Fruit fly (Drosophila melanogaster) whole organism, prepupa: Measurements from ENCODE around the gene CG42258.

Experiments
- Blimp-1 ChIP-seq: fragments of 200-800 bp; sonication (Bioruptor generic); optimal IDR thresholded peaks from 3 replicates; lab custom pipeline; 2017; ENCODE audit warnings: missing biosample characterization, missing genetic modification characterization, mild to moderate bottlenecking, moderate library complexity, missing genetic modification reagents
- CG10631 ChIP-seq: fragments of 200-800 bp; sonication (Bioruptor generic); optimal IDR thresholded peaks from 2 replicates; lab custom pipeline; 2016; ENCODE audit warnings: missing biosample characterization, missing genetic modification characterization
- CG10669 ChIP-seq: fragments of 200-800 bp; sonication (Bioruptor generic); optimal IDR thresholded peaks from 3 replicates; lab custom pipeline; 2018; ENCODE audit warnings: missing biosample characterization, mild to moderate bottlenecking, missing genetic modification characterization, moderate library complexity
- CG11762 ChIP-seq: fragments of 200-800 bp; sonication (Bioruptor generic); optimal IDR thresholded peaks from 3 replicates; lab custom pipeline; 2016; ENCODE audit warnings: missing biosample characterization, missing genetic modification characterization; ENCODE audit not compliant: insufficient read depth
- CG11902 ChIP-seq: fragments of 200-800 bp; sonication (Bioruptor generic); optimal IDR thresholded peaks from 3 replicates; lab custom pipeline; 2016; ENCODE audit warnings: missing biosample characterization, missing genetic modification characterization
- CG1621 ChIP-seq: fragments of 200-800 bp; sonication (Bioruptor generic); optimal IDR thresholded peaks from 3 replicates; lab custom pipeline; 2018; ENCODE audit warnings: missing biosample characterization, mild to moderate bottlenecking, missing genetic modification characterization
- CG16779 ChIP-seq: fragments of 200-800 bp; sonication (Bioruptor generic); optimal IDR thresholded peaks from 3 replicates; lab custom pipeline; 2017; ENCODE audit warnings: missing biosample characterization, mild to moderate bottlenecking, missing genetic modification characterization
- CG31627 ChIP-seq: fragments of 200-800 bp; sonication (Bioruptor generic); optimal IDR thresholded peaks from 3 replicates; lab custom pipeline; 2016; ENCODE audit warnings: missing biosample characterization, missing genetic modification characterization
- CG32006 ChIP-seq: fragments of 200-800 bp; sonication (Bioruptor generic); optimal IDR thresholded peaks from 3 replicates; lab custom pipeline; 2017; ENCODE audit warnings: missing biosample characterization, mild to moderate bottlenecking, missing genetic modification characterization
- CG3919 ChIP-seq: fragments of 200-800 bp; sonication (Bioruptor generic); optimal IDR thresholded peaks from 3 replicates; lab custom pipeline; 2016; ENCODE audit warnings: missing biosample characterization, missing genetic modification characterization
- CG6276 ChIP-seq: fragments of 200-800 bp; sonication (Bioruptor generic); optimal IDR thresholded peaks from 2 replicates; lab custom pipeline; 2017; ENCODE audit warnings: missing biosample characterization, mild to moderate bottlenecking, missing genetic modification characterization
- CG6854 ChIP-seq: fragments of 200-800 bp; sonication (Bioruptor generic); optimal IDR thresholded peaks from 2 replicates; lab custom pipeline; 2017; ENCODE audit warnings: missing biosample characterization, mild to moderate bottlenecking, missing genetic modification characterization
- CG7368 ChIP-seq: fragments of 200-800 bp; sonication (Bioruptor generic); optimal IDR thresholded peaks from 3 replicates; lab custom pipeline; 2016; ENCODE audit warnings: missing biosample characterization, missing genetic modification characterization
- CG8319 ChIP-seq: fragments of 200-800 bp; sonication (Bioruptor generic); optimal IDR thresholded peaks from 3 replicates; lab custom pipeline; 2016; ENCODE audit warnings: missing biosample characterization, missing genetic modification characterization
- CG8632 ChIP-seq: fragments of 200-800 bp; sonication (Bioruptor generic); optimal IDR thresholded peaks from 3 replicates; lab custom pipeline; 2016; ENCODE audit warnings: missing biosample characterization, missing genetic modification characterization
- Eip75B ChIP-seq: fragments of 200-800 bp; sonication (Bioruptor generic); optimal IDR thresholded peaks from 3 replicates; lab custom pipeline; 2016; ENCODE audit warnings: missing biosample characterization, missing genetic modification characterization
- Eip78C ChIP-seq: fragments of 200-800 bp; sonication (Bioruptor generic); peaks from one replicate; lab custom pipeline; 2016; ENCODE audit warnings: missing biosample characterization, missing genetic modification characterization
- Eip93F ChIP-seq: fragments of 200-800 bp; sonication (Bioruptor generic); optimal IDR thresholded peaks from 2 replicates; lab custom pipeline; 2016; ENCODE audit warnings: missing biosample characterization, mild to moderate bottlenecking, missing genetic modification characterization
- Ets21C ChIP-seq: fragments of 200-800 bp; sonication (Bioruptor generic); optimal IDR thresholded peaks from 3 replicates; lab custom pipeline; 2016; ENCODE audit warnings: missing biosample characterization, missing genetic modification characterization
- Ets96B ChIP-seq: fragments of 200-800 bp; optimal IDR thresholded peaks from 2 replicates; lab custom pipeline; 2019; ENCODE audit warnings: missing biosample characterization, mild to moderate bottlenecking, missing genetic modification characterization, moderate library complexity
- Gug ChIP-seq: fragments of 200-800 bp; sonication (Bioruptor generic); IDR thresholded peaks from 2 replicates; pipeline ENCODE4 v1.3.6; 2022; ENCODE audit warnings: missing biosample characterization, missing genetic modification characterization
- Hr38 ChIP-seq: sonication (Bioruptor generic); optimal IDR thresholded peaks from 2 replicates; lab custom pipeline; 2016; ENCODE audit warnings: missing biosample characterization, missing genetic modification characterization
- Hr39 ChIP-seq: fragments of 200-800 bp; sonication (Bioruptor generic); optimal IDR thresholded peaks from 2 replicates; lab custom pipeline; 2016; ENCODE audit warnings: missing biosample characterization, missing genetic modification characterization
- Hr4 ChIP-seq: fragments of 200-800 bp; sonication (Bioruptor generic); optimal IDR thresholded peaks from 3 replicates; lab custom pipeline; 2016; ENCODE audit warnings: missing biosample characterization, missing genetic modification characterization
- Lpt ChIP-seq: fragments of 200-800 bp; sonication (Bioruptor generic); optimal IDR thresholded peaks from 3 replicates; lab custom pipeline; 2016; ENCODE audit warnings: missing biosample characterization, missing genetic modification characterization
- OdsH ChIP-seq: fragments of 200-800 bp; sonication (Bioruptor generic); optimal IDR thresholded peaks from 3 replicates; lab custom pipeline; 2016; ENCODE audit warnings: missing biosample characterization, missing genetic modification characterization
- Smox ChIP-seq: fragments of 200-800 bp; sonication (Bioruptor generic); optimal IDR thresholded peaks from 3 replicates; lab custom pipeline; 2016; ENCODE audit warnings: missing biosample characterization, missing genetic modification characterization
- Sox102F ChIP-seq: fragments of 200-800 bp; sonication (Bioruptor generic); optimal IDR thresholded peaks from 2 replicates; lab custom pipeline; 2016; ENCODE audit warnings: missing biosample characterization, mild to moderate bottlenecking, missing genetic modification characterization
- Sox14 ChIP-seq: fragments of 200-800 bp; sonication (Bioruptor generic); optimal IDR thresholded peaks from 3 replicates; lab custom pipeline; 2016; ENCODE audit warnings: missing biosample characterization, missing genetic modification characterization
- Sox15 ChIP-seq: fragments of 200-800 bp; sonication (Bioruptor generic); optimal IDR thresholded peaks from 3 replicates; lab custom pipeline; 2016; ENCODE audit warnings: missing biosample characterization, missing genetic modification characterization
- acj6 ChIP-seq: fragments of 200-800 bp; sonication (Bioruptor generic); optimal IDR thresholded peaks from 3 replicates; lab custom pipeline; 2016; ENCODE audit warnings: missing biosample characterization, missing genetic modification characterization
- cyc ChIP-seq: fragments of 200-800 bp; sonication (Bioruptor generic); optimal IDR thresholded peaks from 3 replicates; lab custom pipeline; 2016; ENCODE audit warnings: missing biosample characterization, missing genetic modification characterization
- dac ChIP-seq: fragments of 200-800 bp; sonication (Bioruptor generic); optimal IDR thresholded peaks from 2 replicates; lab custom pipeline; 2017; ENCODE audit warnings: missing biosample characterization, mild to moderate bottlenecking, missing genetic modification characterization
- dsx ChIP-seq: fragments of 200-800 bp; optimal IDR thresholded peaks from 3 replicates; lab custom pipeline; 2019; ENCODE audit warnings: missing biosample characterization, mild to moderate bottlenecking, missing genetic modification characterization, moderate library complexity; ENCODE audit not compliant: poor library complexity, severe bottlenecking
- eg ChIP-seq: fragments of 200-800 bp; sonication (Bioruptor generic); IDR thresholded peaks from 3 replicates; pipeline ENCODE4 v1.3.6; 2022; ENCODE audit warnings: missing biosample characterization, missing genetic modification characterization
- esn ChIP-seq: fragments of 200-800 bp; sonication (Bioruptor generic); optimal IDR thresholded peaks from 2 replicates; lab custom pipeline; 2016; ENCODE audit warnings: missing biosample characterization, mild to moderate bottlenecking, missing genetic modification characterization, moderate library complexity
- fd59A ChIP-seq: fragments of 200-800 bp; sonication (Bioruptor generic); optimal IDR thresholded peaks from 2 replicates; lab custom pipeline; 2017; ENCODE audit warnings: missing biosample characterization, mild to moderate bottlenecking, missing genetic modification characterization, missing genetic modification reagents
- fd85E ChIP-seq: fragments of 200-800 bp; sonication (Bioruptor generic); optimal IDR thresholded peaks from 3 replicates; lab custom pipeline; 2016; ENCODE audit warnings: missing biosample characterization, missing genetic modification characterization
- fkh ChIP-seq: fragments of 200-800 bp; sonication (Bioruptor generic); optimal IDR thresholded peaks from 3 replicates; lab custom pipeline; 2017; ENCODE audit warnings: missing biosample characterization, mild to moderate bottlenecking, missing genetic modification characterization, moderate library complexity
- lz ChIP-seq: fragments of 200-800 bp; sonication (Bioruptor generic); optimal IDR thresholded peaks from 3 replicates; lab custom pipeline; 2016; ENCODE audit warnings: missing biosample characterization, missing genetic modification characterization
- net ChIP-seq: fragments of 200-800 bp; sonication (Bioruptor generic); optimal IDR thresholded peaks from 3 replicates; lab custom pipeline; 2016; ENCODE audit warnings: missing biosample characterization, missing genetic modification characterization
- salr ChIP-seq, 2 experiments: fragments of 200-800 bp; sonication (Bioruptor generic); optimal IDR thresholded peaks; 3 replicates each; lab custom pipeline; 2016 to 2018; ENCODE audit warnings: missing biosample characterization in 2 of 2, missing genetic modification characterization in 2 of 2, mild to moderate bottlenecking in 1 of 2
- spab ChIP-seq: fragments of 200-800 bp; sonication (Bioruptor generic); optimal IDR thresholded peaks from 2 replicates; lab custom pipeline; 2017; ENCODE audit warnings: missing biosample characterization, mild to moderate bottlenecking, missing genetic modification characterization, missing genetic modification reagents
- ss ChIP-seq, 2 experiments: fragments of 200-800 bp; sonication (Bioruptor generic); optimal IDR thresholded peaks; 2 replicates in 1 of 2; 3 replicates in 1 of 2; lab custom pipeline; 2017 to 2018; ENCODE audit warnings: mild to moderate bottlenecking in 2 of 2, missing biosample characterization in 2 of 2, missing genetic modification characterization in 2 of 2, moderate library complexity in 1 of 2
- svp ChIP-seq: fragments of 200-800 bp; sonication (Bioruptor generic); peaks from one replicate; lab custom pipeline; 2016; ENCODE audit warnings: missing biosample characterization, missing genetic modification characterization
- vri ChIP-seq: fragments of 200-800 bp; sonication (Bioruptor generic); optimal IDR thresholded peaks from 3 replicates; lab custom pipeline; 2016; ENCODE audit warnings: missing biosample characterization, mild to moderate bottlenecking, missing genetic modification characterization

Gene CG42258

dm6 chrX:12467241-12467597 is 3.9 kb downstream of the CG42258 start:
- no peak for TF ChIP-seq Eip93F

dm6 chrX:12469172-12469571 is 5.8 kb downstream of the CG42258 start:
- TF ChIP-seq Ets21C (GFP tag; lab: Kevin White, UChicago) = no peak
- TF ChIP-seq CG32006 (GFP tag; lab: Kevin White, UChicago) = no peak
- TF ChIP-seq CG10669 (GFP tag; lab: Kevin White, UChicago) = no peak
- TF ChIP-seq Eip93F = no peak
- TF ChIP-seq Hr39 (GFP tag; lab: Kevin White, UChicago) = no peak
- no peak for TF ChIP-seq dsx (GFP tag; lab: Kevin White, UChicago)
- no peak for TF ChIP-seq Lpt (GFP tag; lab: Kevin White, UChicago)
- no peak for TF ChIP-seq Sox102F (GFP tag; lab: Kevin White, UChicago)
- TF ChIP-seq esn (GFP tag; lab: Kevin White, UChicago) = no peak
- no peak for TF ChIP-seq CG10631
- TF ChIP-seq Sox15 (GFP tag; lab: Kevin White, UChicago) = no peak
- no peak for TF ChIP-seq cyc
- no peak for TF ChIP-seq CG1621 (tag; lab: Kevin White, UChicago)
- TF ChIP-seq fd85E (GFP tag; lab: Kevin White, UChicago) = no peak
- no peak for TF ChIP-seq CG8632
- TF ChIP-seq Sox14 (GFP tag; lab: Kevin White, UChicago) = no peak
- TF ChIP-seq Hr4 (GFP tag; lab: Kevin White, UChicago) = no peak
- TF ChIP-seq lz (GFP tag; lab: Kevin White, UChicago) = no peak
- no peak for TF ChIP-seq Gug (GFP tag; lab: Robert Waterston, UW)
- TF ChIP-seq Eip75B (GFP tag; lab: Kevin White, UChicago) = no peak
- TF ChIP-seq, all 60 proteins: peak for 0

- TF ChIP-seq CG6854 (GFP tag; lab: Kevin White, UChicago) (no peak), svp (GFP tag; lab: Kevin White, UChicago) (peak; percentile 65), Hr38 (GFP tag; lab: Kevin White, UChicago) (no peak), Hr4 (GFP tag; lab: Kevin White, UChicago) (peak; percentile 38), Smox (GFP tag; lab: Kevin White, UChicago) (peak; percentile 23), vri (GFP tag; lab: Kevin White, UChicago) (no peak), fkh (GFP tag; lab: Kevin White, UChicago) (no peak), CG6276 (peak; percentile 21), Sox15 (GFP tag; lab: Kevin White, UChicago) (no peak), acj6 (peak; percentile 24), spab (no peak), CG7368 (GFP tag; lab: Kevin White, UChicago) (no peak), eg (peak; percentile 49; the same call in 2 of the 3 replicates), lz (GFP tag; lab: Kevin White, UChicago) (no peak), fd59A (no peak), Eip78C (GFP tag; lab: Kevin White, UChicago) (peak; percentile 63), dac (GFP tag; lab: Kevin White, UChicago) (no peak), OdsH (GFP tag; lab: Kevin White, UChicago) (peak; percentile 42), Lpt (GFP tag; lab: Kevin White, UChicago) (no peak), net (peak; percentile 16), CG1621 (tag; lab: Kevin White, UChicago) (no peak), esn (GFP tag; lab: Kevin White, UChicago) (peak; percentile 16), Gug (GFP tag; lab: Robert Waterston, UW) (peak; percentile 51), CG8319 (GFP tag; lab: Kevin White, UChicago) (no peak), CG11902 (GFP tag; lab: Kevin White, UChicago) (no peak), Hr39 (GFP tag; lab: Kevin White, UChicago) (peak; percentile 16), fd85E (GFP tag; lab: Kevin White, UChicago) (no peak), Ets21C (GFP tag; lab: Kevin White, UChicago) (no peak), ss (GFP tag; optimal IDR thresholded peaks at IDR 0.05; lab: Kevin White, UChicago) (no peak), CG31627 (GFP tag; lab: Kevin White, UChicago) (peak; percentile 8), Blimp-1 (GFP tag; lab: Kevin White, UChicago) (no peak), CG3919 (peak; percentile 27), CG8632 (peak; percentile 5), salr (GFP tag; optimal IDR thresholded peaks at IDR 0.05; lab: Kevin White, UChicago) (peak in 1 of 2 experiments; percentile 11), CG16779 (no peak), CG10669 (GFP tag; lab: Kevin White, UChicago) (no peak), CG32006 (GFP tag; lab: Kevin White, UChicago) (peak; percentile 51), CG10631 (peak; percentile 25), CG11762 (no peak), Ets96B (tag; lab: Kevin White, UChicago) (no peak)
Observed at dm6 chrX:12469778-12470177, 6.5 kb downstream of the CG42258 start.
